Worm (Caenorhabditis elegans) whole organism, L4/young adult: Measurements from ENCODE around the gene hmit-1.1.

ENCODE experiments used
- W03F9.2 ChIP-seq: fragments of 150-350 bp; optimal IDR thresholded peaks from 2 replicates; lab custom pipeline; 2014; ENCODE audit warnings: missing biosample characterization, missing genetic modification characterization
- dao-5 ChIP-seq: sonication (generic microtip); optimal IDR thresholded peaks from 2 replicates; lab custom pipeline; 2016; ENCODE audit warnings: missing genotype, missing genetic modification characterization, moderate library complexity, missing compliant biosample characterization
- him-1 ChIP-seq: sonication (generic microtip); optimal IDR thresholded peaks from 2 replicates; lab custom pipeline; 2016; ENCODE audit warnings: missing genotype, missing genetic modification reagents, missing genetic modification characterization, missing compliant biosample characterization

DNA sequence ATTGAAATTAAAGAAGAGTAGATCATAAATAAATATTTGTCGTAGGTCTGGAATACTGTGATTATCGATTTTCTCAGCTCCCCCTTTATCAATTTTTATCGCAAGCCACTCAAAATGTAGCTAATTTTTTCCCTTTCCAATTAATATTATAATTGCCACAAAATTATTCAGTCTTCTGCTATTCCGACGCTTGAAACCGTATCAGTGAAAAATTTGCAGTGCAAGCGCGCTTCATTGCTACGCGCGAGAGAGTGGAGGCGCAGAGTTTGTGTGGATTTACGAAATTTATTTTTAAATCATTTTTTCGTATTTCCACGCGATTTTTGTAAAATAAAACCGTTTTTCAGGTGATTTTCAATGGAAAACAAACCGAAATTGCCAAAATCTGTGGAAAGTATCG, 17.0 kb downstream of the hmit-1.1 start, which contains the start of gene ints-5:
- TF ChIP-seq him-1 (tag; lab: Kevin White, UChicago), result no peak
- TF ChIP-seq dao-5 (tag; lab: Kevin White, UChicago), result no peak
- TF ChIP-seq W03F9.2 (tag; lab: Kevin White, UChicago), result peak; percentile 40
